Fruit fly (Drosophila melanogaster): ENCODE measurements around the gene CG7376.

CG7376 gene

dm6 chr3L:6139924-6140574 is 34.0 kb upstream of the CG7376 start, which contains the start of gene Cpr65Av (continued):
- TF ChIP-seq lov (optimal IDR thresholded peaks at IDR 0.05) = no peak
- no peak for TF ChIP-seq lov (GFP tag; IDR thresholded peaks at IDR 0.05)
- TF ChIP-seq CG15514 (GFP tag; optimal IDR thresholded peaks at IDR 0.05) = no peak
- TF ChIP-seq CG7987 (GFP tag; optimal IDR thresholded peaks at IDR 0.05) = no peak
- TF ChIP-seq CTCF (GFP tag; optimal IDR thresholded peaks at IDR 0.05) = no peak
- TF ChIP-seq z (GFP tag; IDR thresholded peaks at IDR 0.05) = no peak
- no peak for TF ChIP-seq hth (optimal IDR thresholded peaks at IDR 0.05)
- TF ChIP-seq CG11085 (GFP tag; IDR thresholded peaks at IDR 0.05) = no peak
- TF ChIP-seq CG6272 (GFP tag; IDR thresholded peaks at IDR 0.05) = no peak
- peak; percentile 17; the same call in 1 of the 3 replicates for TF ChIP-seq otp (GFP tag; IDR thresholded peaks at IDR 0.05)
- TF ChIP-seq CG6791 (GFP tag; IDR thresholded peaks at IDR 0.05; ENCODE audit: partially characterized antibody) = no peak
- no peak for TF ChIP-seq Lpt (GFP tag; optimal IDR thresholded peaks at IDR 0.05)
- TF ChIP-seq Oli (tag; optimal IDR thresholded peaks at IDR 0.05) = no peak
- no peak for TF ChIP-seq lmd (GFP tag; IDR thresholded peaks at IDR 0.05)
- TF ChIP-seq CG18599 (GFP tag; optimal IDR thresholded peaks at IDR 0.05) = peak; percentile 2
- no peak for TF ChIP-seq prd (optimal IDR thresholded peaks at IDR 0.05)
- TF ChIP-seq prd (GFP tag; IDR thresholded peaks at IDR 0.05) = no peak
- TF ChIP-seq CG32767 (GFP tag; IDR thresholded peaks at IDR 0.05) = no peak
- no peak for TF ChIP-seq kni (GFP tag; optimal IDR thresholded peaks at IDR 0.05)
- no peak for TF ChIP-seq gro (GFP tag; optimal IDR thresholded peaks at IDR 0.05)
- no peak for TF ChIP-seq CG11696 (GFP tag; IDR thresholded peaks at IDR 0.05)
- no peak for TF ChIP-seq crol (GFP tag; IDR thresholded peaks at IDR 0.05)
- TF ChIP-seq CG42726 (GFP tag; IDR thresholded peaks at IDR 0.05; ENCODE audit: partially characterized antibody) = no peak
- TF ChIP-seq ttk (GFP tag; IDR thresholded peaks at IDR 0.05) = no peak
- TF ChIP-seq CG10366 (GFP tag; IDR thresholded peaks at IDR 0.05) = no peak
- TF ChIP-seq Hr3 (GFP tag; optimal IDR thresholded peaks at IDR 0.05) = no peak
- no peak for TF ChIP-seq CG6689 (GFP tag; IDR thresholded peaks at IDR 0.05)
- TF ChIP-seq CG10565 (GFP tag; optimal IDR thresholded peaks at IDR 0.05) = no peak
- no peak for TF ChIP-seq NK7.1 (GFP tag; optimal IDR thresholded peaks at IDR 0.05)
- TF ChIP-seq CG15479 (GFP tag; optimal IDR thresholded peaks at IDR 0.05) = no peak
- TF ChIP-seq CG5245 (GFP tag; optimal IDR thresholded peaks at IDR 0.05) = no peak
- TF ChIP-seq MTF-1 (GFP tag; optimal IDR thresholded peaks at IDR 0.05; ENCODE audit: borderline replicate concordance) = peak; percentile 35
- TF ChIP-seq CG6175 (GFP tag; IDR thresholded peaks at IDR 0.05) = no peak
- no peak for TF ChIP-seq CG31388 (GFP tag; optimal IDR thresholded peaks at IDR 0.05)
- no peak for TF ChIP-seq Side (GFP tag; optimal IDR thresholded peaks at IDR 0.05)
- no peak for TF ChIP-seq CG4282 (GFP tag; optimal IDR thresholded peaks at IDR 0.05)
- TF ChIP-seq rib (GFP tag; IDR thresholded peaks at IDR 0.05) = no peak
- no peak for TF ChIP-seq CG3838 (GFP tag; optimal IDR thresholded peaks at IDR 0.05)
- 0 out of 3 replicates have a peak, but pooled peaks have one; percentile 28 for TF ChIP-seq gce (GFP tag; IDR thresholded peaks at IDR 0.05)
- no peak for TF ChIP-seq Dref (GFP tag; IDR thresholded peaks at IDR 0.05)
- TF ChIP-seq Dip3 (GFP tag; optimal IDR thresholded peaks at IDR 0.05) = no peak
- no peak for TF ChIP-seq CG17568 (GFP tag; optimal IDR thresholded peaks at IDR 0.05)
- no peak for TF ChIP-seq CG8478 (optimal IDR thresholded peaks at IDR 0.05)
- TF ChIP-seq sens-2 (GFP tag; IDR thresholded peaks at IDR 0.05) = no peak
- no peak for TF ChIP-seq Camta (GFP tag; optimal IDR thresholded peaks at IDR 0.05)
- no peak for TF ChIP-seq CG30431 (GFP tag; optimal IDR thresholded peaks at IDR 0.05)
- TF ChIP-seq sisA (GFP tag; IDR thresholded peaks at IDR 0.05) = no peak
- TF ChIP-seq sim (GFP tag; IDR thresholded peaks at IDR 0.05) = no peak
- no peak for TF ChIP-seq Dp (GFP tag; optimal IDR thresholded peaks at IDR 0.05)
- no peak for TF ChIP-seq dysf (GFP tag; IDR thresholded peaks at IDR 0.05)
- no peak for TF ChIP-seq Dfd (GFP tag; optimal IDR thresholded peaks at IDR 0.05)
- TF ChIP-seq CoRest (tag; optimal IDR thresholded peaks at IDR 0.05) = peak; percentile 7
- TF ChIP-seq CG18262 (tag; optimal IDR thresholded peaks at IDR 0.05) = no peak
- TF ChIP-seq yki (optimal IDR thresholded peaks at IDR 0.05) = no peak
